Worm (Caenorhabditis elegans) whole organism, early embryonic: ENCODE data around the gene moc-5.

ENCODE experiments used
- B0310.2 ChIP-seq: sonication (generic microtip); optimal IDR thresholded peaks from 2 replicates; lab custom pipeline; 2016; ENCODE audit warnings: mild to moderate bottlenecking, missing genetic modification characterization, missing compliant biosample characterization
- F13C5.2 ChIP-seq: sonication (generic microtip); optimal IDR thresholded peaks from 2 replicates; lab custom pipeline; 2017; ENCODE audit warnings: mild to moderate bottlenecking, missing genetic modification characterization, inconsistent platforms, missing compliant biosample characterization
- aly-1 ChIP-seq: sonication (generic microtip); optimal IDR thresholded peaks from 2 replicates; lab custom pipeline; 2016; ENCODE audit warnings: missing genetic modification characterization, missing compliant biosample characterization
- ama-1 ChIP-seq: fragments of 150-350 bp; optimal IDR thresholded peaks from 2 replicates; lab custom pipeline; 2014
- ceh-13 ChIP-seq: fragments of 200-800 bp; sonication (Bioruptor generic); optimal IDR thresholded peaks from 2 replicates; lab custom pipeline; 2018; ENCODE audit warnings: mild to moderate bottlenecking, missing genetic modification characterization, missing compliant biosample characterization
- ceh-36 ChIP-seq: sonication (generic microtip); optimal IDR thresholded peaks from 2 replicates; lab custom pipeline; 2016; ENCODE audit warnings: missing genetic modification characterization, inconsistent platforms, missing compliant biosample characterization
- ets-7 ChIP-seq: sonication (generic microtip); optimal IDR thresholded peaks from 2 replicates; lab custom pipeline; 2016; ENCODE audit warnings: missing genotype, missing genetic modification characterization, missing compliant biosample characterization
- flt-1 ChIP-seq: fragments of 200-800 bp; sonication (Bioruptor generic); IDR thresholded peaks from 2 replicates; pipeline ENCODE4 v1.3.6; 2022; ENCODE audit warnings: missing genetic modification characterization, missing compliant biosample characterization
- hmbx-1 ChIP-seq: sonication (generic microtip); optimal IDR thresholded peaks from 2 replicates; lab custom pipeline; 2016; ENCODE audit warnings: mild to moderate bottlenecking, missing genetic modification characterization, missing compliant biosample characterization
- hmg-4 ChIP-seq: fragments of 200-800 bp; sonication (Bioruptor generic); optimal IDR thresholded peaks from 2 replicates; lab custom pipeline; 2018; ENCODE audit warnings: mild to moderate bottlenecking, missing genetic modification characterization, missing compliant biosample characterization
- hnd-1 ChIP-seq: sonication (generic microtip); optimal IDR thresholded peaks from 2 replicates; lab custom pipeline; 2016; ENCODE audit warnings: missing genetic modification characterization, missing compliant biosample characterization
- pes-1 ChIP-seq: fragments of 200-800 bp; sonication (Bioruptor generic); IDR thresholded peaks from 2 replicates; pipeline ENCODE4 v1.3.6; 2022; ENCODE audit warnings: missing genetic modification reagents, missing genetic modification characterization, missing compliant biosample characterization
- scrt-1 ChIP-seq: fragments of 200-800 bp; sonication (Bioruptor generic); IDR thresholded peaks from 2 replicates; pipeline ENCODE4 v1.3.6; 2022; ENCODE audit warnings: missing genetic modification characterization, missing compliant biosample characterization
- sea-1 ChIP-seq: fragments of 200-800 bp; sonication (Bioruptor generic); conservative IDR thresholded peaks from 2 replicates; pipeline ENCODE4 v1.3.6; 2022; ENCODE audit warnings: missing genetic modification characterization, missing compliant biosample characterization
- tbx-11 ChIP-seq: fragments of 200-800 bp; sonication (Bioruptor generic); IDR thresholded peaks from 2 replicates; pipeline ENCODE4 v1.3.6; 2022; ENCODE audit warnings: missing genetic modification characterization, missing compliant biosample characterization
- tbx-37 ChIP-seq: fragments of 200-800 bp; sonication (Bioruptor generic); conservative IDR thresholded peaks from 2 replicates; pipeline ENCODE4 v1.3.6; 2022; ENCODE audit warnings: missing genetic modification reagents, missing genetic modification characterization, missing compliant biosample characterization
- tra-4 ChIP-seq: sonication (generic microtip); optimal IDR thresholded peaks from 2 replicates; lab custom pipeline; 2017; ENCODE audit warnings: missing genetic modification characterization, missing compliant biosample characterization

Gene moc-5

ce11 chrX:9565881-9566280 is at the start of gene moc-5:
moc-5 (minus strand) TSS chrX:9565981.
- TF ChIP-seq hnd-1 (tag; lab: Kevin White, UChicago): no peak
- no peak for TF ChIP-seq scrt-1 (GFP tag; lab: Robert Waterston, UW)
- no peak for TF ChIP-seq ceh-13 (GFP tag; lab: Kevin White, UChicago)
- no peak for TF ChIP-seq ceh-36 (tag; lab: Kevin White, UChicago)
- TF ChIP-seq sea-1: no peak
- TF ChIP-seq B0310.2: no peak
- no peak for TF ChIP-seq flt-1 (GFP tag; lab: Robert Waterston, UW)
- no peak for TF ChIP-seq aly-1 (tag; lab: Kevin White, UChicago)
- TF ChIP-seq hmg-4 (GFP tag; lab: Kevin White, UChicago): no peak
- no peak for TF ChIP-seq tra-4 (tag; lab: Kevin White, UChicago)

ce11 chrX:9610040-9610613 is 44.3 kb upstream of the moc-5 start, which contains the start of gene C11E4.6:
C11E4.6 (plus strand) TSS chrX:9610563.
- TF ChIP-seq pes-1 (GFP tag; lab: Robert Waterston, UW) (no peak), ets-7 (no peak), tbx-11 (no peak), ama-1 (no peak), sea-1 (no peak), ceh-36 (tag; lab: Kevin White, UChicago) (no peak), F13C5.2 (tag; lab: Kevin White, UChicago) (no peak), hnd-1 (tag; lab: Kevin White, UChicago) (no peak), hmbx-1 (tag; lab: Kevin White, UChicago) (no peak), tbx-37 (GFP tag; lab: Robert Waterston, UW) (no peak), scrt-1 (GFP tag; lab: Robert Waterston, UW) (no peak), tra-4 (tag; lab: Kevin White, UChicago) (no peak), B0310.2 (no peak), ceh-13 (GFP tag; lab: Kevin White, UChicago) (no peak), hmg-4 (GFP tag; lab: Kevin White, UChicago) (no peak), aly-1 (tag; lab: Kevin White, UChicago) (no peak), flt-1 (GFP tag; lab: Robert Waterston, UW) (no peak)

- TF ChIP-seq ama-1 (no peak), ets-7 (no peak)
These were observed 42.3 kb upstream of the moc-5 start for ce11 chrX:9608127-9608526.

- TF ChIP-seq tbx-37 (GFP tag; lab: Robert Waterston, UW) (no peak), ceh-36 (tag; lab: Kevin White, UChicago) (no peak), ceh-13 (GFP tag; lab: Kevin White, UChicago) (no peak), ama-1 (no peak), hnd-1 (tag; lab: Kevin White, UChicago) (no peak), ets-7 (no peak), hmbx-1 (tag; lab: Kevin White, UChicago) (no peak), tra-4 (tag; lab: Kevin White, UChicago) (no peak), F13C5.2 (tag; lab: Kevin White, UChicago) (no peak), pes-1 (GFP tag; lab: Robert Waterston, UW) (no peak), flt-1 (GFP tag; lab: Robert Waterston, UW) (no peak), B0310.2 (no peak), hmg-4 (GFP tag; lab: Kevin White, UChicago) (no peak), sea-1 (no peak), aly-1 (tag; lab: Kevin White, UChicago) (no peak), tbx-11 (no peak), scrt-1 (GFP tag; lab: Robert Waterston, UW) (no peak)
These were observed 37.4 kb upstream of the moc-5 start for ce11 chrX:9603180-9603579.

- TF ChIP-seq ama-1 (no peak), B0310.2 (no peak), hmbx-1 (tag; lab: Kevin White, UChicago) (no peak), flt-1 (GFP tag; lab: Robert Waterston, UW) (no peak), pes-1 (GFP tag; lab: Robert Waterston, UW) (no peak), F13C5.2 (tag; lab: Kevin White, UChicago) (no peak), ceh-13 (GFP tag; lab: Kevin White, UChicago) (no peak), ets-7 (no peak), aly-1 (tag; lab: Kevin White, UChicago) (no peak), ceh-36 (tag; lab: Kevin White, UChicago) (no peak), tra-4 (tag; lab: Kevin White, UChicago) (no peak), scrt-1 (GFP tag; lab: Robert Waterston, UW) (no peak), sea-1 (no peak), hmg-4 (GFP tag; lab: Kevin White, UChicago) (no peak), tbx-11 (no peak), hnd-1 (tag; lab: Kevin White, UChicago) (no peak), tbx-37 (GFP tag; lab: Robert Waterston, UW) (no peak)
These were observed 36.8 kb upstream of the moc-5 start for ce11 chrX:9602625-9603024.

ce11 chrX:9597299-9597698 is 31.5 kb upstream of the moc-5 start:
- TF ChIP-seq scrt-1 (GFP tag; lab: Robert Waterston, UW): no peak
- TF ChIP-seq hmbx-1 (tag; lab: Kevin White, UChicago): no peak
- TF ChIP-seq hmg-4 (GFP tag; lab: Kevin White, UChicago): no peak
- TF ChIP-seq F13C5.2 (tag; lab: Kevin White, UChicago): no peak
- TF ChIP-seq ceh-36 (tag; lab: Kevin White, UChicago): no peak

- TF ChIP-seq pes-1 (GFP tag; lab: Robert Waterston, UW) (no peak), ceh-13 (GFP tag; lab: Kevin White, UChicago) (no peak), ets-7 (no peak), hnd-1 (tag; lab: Kevin White, UChicago) (no peak), ceh-36 (tag; lab: Kevin White, UChicago) (no peak), B0310.2 (no peak), flt-1 (GFP tag; lab: Robert Waterston, UW) (no peak)
These were observed 23.3 kb upstream of the moc-5 start, which contains the start of gene del-8 for ce11 chrX:9589123-9589522. del-8 (plus strand) TSS chrX:9589423.
